Worm (Caenorhabditis elegans) whole organism, L2 larva: ENCODE results near the gene atg-4.2.

Experiments
- C34F6.9 ChIP-seq: fragments of 150-350 bp; optimal IDR thresholded peaks from 2 replicates; lab custom pipeline; 2014; ENCODE audit warnings: missing biosample characterization, missing genetic modification characterization
- F13H6.1 ChIP-seq: sonication (generic microtip); optimal IDR thresholded peaks from 2 replicates; lab custom pipeline; 2016; ENCODE audit warnings: missing genetic modification characterization, missing compliant biosample characterization
- R02D3.7 ChIP-seq: fragments of 150-350 bp; optimal IDR thresholded peaks from 2 replicates; lab custom pipeline; 2014; ENCODE audit warnings: missing biosample characterization, missing genetic modification characterization
- ZK546.5 ChIP-seq: sonication (generic microtip); optimal IDR thresholded peaks from 2 replicates; lab custom pipeline; 2017; ENCODE audit warnings: missing biosample characterization, missing genetic modification characterization
- aly-2 ChIP-seq: fragments of 150-350 bp; optimal IDR thresholded peaks from 2 replicates; lab custom pipeline; 2014; ENCODE audit warnings: missing biosample characterization, missing genetic modification characterization
- ama-1 ChIP-seq: fragments of 150-350 bp; optimal IDR thresholded peaks from 2 replicates; lab custom pipeline; 2018; ENCODE audit warnings: inconsistent platforms
- blmp-1 ChIP-seq: sonication (generic microtip); optimal IDR thresholded peaks from 2 replicates; lab custom pipeline; 2017; ENCODE audit warnings: missing genetic modification characterization, mild to moderate bottlenecking, missing compliant biosample characterization, antibody characterized with exemption, moderate library complexity; ENCODE audit not compliant: insufficient read depth
- ceh-16 ChIP-seq: fragments of 150-350 bp; optimal IDR thresholded peaks from 2 replicates; lab custom pipeline; 2014; ENCODE audit warnings: missing biosample characterization, missing genetic modification characterization
- ceh-82 ChIP-seq: fragments of 150-350 bp; optimal IDR thresholded peaks from 2 replicates; lab custom pipeline; 2014; ENCODE audit warnings: missing biosample characterization, missing genetic modification characterization
- crh-2 ChIP-seq: sonication (generic microtip); optimal IDR thresholded peaks from 2 replicates; lab custom pipeline; 2017; ENCODE audit warnings: missing biosample characterization, missing genetic modification characterization
- dmd-4 ChIP-seq: sonication (generic microtip); optimal IDR thresholded peaks from 2 replicates; lab custom pipeline; 2017; ENCODE audit warnings: missing biosample characterization, missing genetic modification characterization
- elt-1 ChIP-seq: fragments of 150-350 bp; optimal IDR thresholded peaks from 2 replicates; lab custom pipeline; 2014; ENCODE audit warnings: missing biosample characterization, missing genetic modification characterization
- fos-1 ChIP-seq: fragments of 150-350 bp; optimal IDR thresholded peaks from 2 replicates; lab custom pipeline; 2014; ENCODE audit warnings: missing biosample characterization, missing genetic modification characterization
- lin-11 ChIP-seq: fragments of 150-350 bp; sonication (generic microtip); optimal IDR thresholded peaks from 2 replicates; lab custom pipeline; 2014; ENCODE audit warnings: missing biosample characterization, missing genetic modification characterization, inconsistent platforms, mixed read lengths
- lin-13 ChIP-seq: fragments of 150-350 bp; optimal IDR thresholded peaks from 2 replicates; lab custom pipeline; 2014; ENCODE audit warnings: missing biosample characterization, missing genetic modification reagents, missing genetic modification characterization
- lin-39 ChIP-seq: fragments of 150-350 bp; optimal IDR thresholded peaks from 2 replicates; lab custom pipeline; 2014; ENCODE audit warnings: missing biosample characterization, missing genetic modification reagents, missing genetic modification characterization
- lsy-2 ChIP-seq, 2 experiments: fragments of 150-350 bp in 1 of 2; sonication (generic microtip) in 1 of 2; optimal IDR thresholded peaks; 2 replicates each; lab custom pipeline; 2014 to 2017; ENCODE audit warnings: missing biosample characterization in 2 of 2, missing genetic modification characterization in 2 of 2
- mab-5 ChIP-seq: fragments of 150-350 bp; optimal IDR thresholded peaks from 2 replicates; lab custom pipeline; 2014; ENCODE audit warnings: missing biosample characterization, missing genetic modification characterization
- mdl-1 ChIP-seq, 2 experiments: fragments of 150-350 bp in 1 of 2; sonication (generic microtip) in 1 of 2; optimal IDR thresholded peaks; 2 replicates each; lab custom pipeline; 2017; ENCODE audit warnings: missing biosample characterization in 2 of 2, missing genetic modification characterization in 2 of 2
- nhr-11 ChIP-seq: fragments of 150-350 bp; optimal IDR thresholded peaks from 2 replicates; lab custom pipeline; 2014; ENCODE audit warnings: missing biosample characterization, missing genetic modification characterization
- nhr-129 ChIP-seq: fragments of 150-350 bp; optimal IDR thresholded peaks from 2 replicates; lab custom pipeline; 2014; ENCODE audit warnings: missing biosample characterization, missing genetic modification characterization
- nhr-21 ChIP-seq: fragments of 150-350 bp; optimal IDR thresholded peaks from 2 replicates; lab custom pipeline; 2014; ENCODE audit warnings: missing biosample characterization, missing genetic modification characterization
- nhr-237 ChIP-seq: fragments of 150-350 bp; optimal IDR thresholded peaks from 2 replicates; lab custom pipeline; 2014; ENCODE audit warnings: missing biosample characterization, missing genetic modification characterization
- nhr-6 ChIP-seq: fragments of 150-350 bp; optimal IDR thresholded peaks from 2 replicates; lab custom pipeline; 2014; ENCODE audit warnings: missing biosample characterization, missing genetic modification characterization
- nhr-77 ChIP-seq: fragments of 150-350 bp; optimal IDR thresholded peaks from 2 replicates; lab custom pipeline; 2014; ENCODE audit warnings: missing biosample characterization, missing genetic modification characterization
- peb-1 ChIP-seq: fragments of 150-350 bp; optimal IDR thresholded peaks from 2 replicates; lab custom pipeline; 2014; ENCODE audit warnings: missing biosample characterization, missing genetic modification characterization
- sem-4 ChIP-seq: fragments of 150-350 bp; optimal IDR thresholded peaks from 2 replicates; lab custom pipeline; 2014; ENCODE audit warnings: missing biosample characterization, missing genetic modification reagents, missing genetic modification characterization
- sma-3 ChIP-seq: sonication (generic microtip); optimal IDR thresholded peaks from 2 replicates; lab custom pipeline; 2016; ENCODE audit warnings: missing genetic modification reagents, missing genetic modification characterization, missing compliant biosample characterization
- sma-9 ChIP-seq, 2 experiments: fragments of 150-350 bp in 1 of 2; sonication (generic microtip) in 1 of 2; optimal IDR thresholded peaks; 2 replicates each; lab custom pipeline; 2014 to 2016; ENCODE audit warnings: missing genetic modification characterization in 2 of 2, mild to moderate bottlenecking in 1 of 2, missing biosample characterization in 1 of 2, missing compliant biosample characterization in 1 of 2, missing genetic modification reagents in 1 of 2, moderate library complexity in 1 of 2
- snpc-4 ChIP-seq: fragments of 150-350 bp; optimal IDR thresholded peaks from 2 replicates; lab custom pipeline; 2014; ENCODE audit warnings: missing biosample characterization, missing genetic modification characterization
- unc-39 ChIP-seq: fragments of 150-350 bp; optimal IDR thresholded peaks from 2 replicates; lab custom pipeline; 2014; ENCODE audit warnings: missing biosample characterization, missing genetic modification characterization
- unc-62 ChIP-seq: fragments of 150-350 bp; optimal IDR thresholded peaks from 2 replicates; lab custom pipeline; 2014; ENCODE audit warnings: missing biosample characterization, missing genetic modification reagents, missing genetic modification characterization
- zag-1 ChIP-seq: fragments of 150-350 bp; optimal IDR thresholded peaks from 2 replicates; lab custom pipeline; 2014; ENCODE audit warnings: missing biosample characterization, missing genetic modification characterization
- ztf-11 ChIP-seq: sonication (generic microtip); optimal IDR thresholded peaks from 2 replicates; lab custom pipeline; 2017; ENCODE audit warnings: missing biosample characterization, missing genetic modification characterization
- ztf-4 ChIP-seq: fragments of 150-350 bp; optimal IDR thresholded peaks from 2 replicates; lab custom pipeline; 2014; ENCODE audit warnings: missing biosample characterization, missing genetic modification characterization

The atg-4.2 gene

ce11 chrIV:11700100-11700499 is 32.3 kb downstream of the atg-4.2 start (continued):
- TF ChIP-seq peb-1 (tag; lab: Kevin White, UChicago): no peak
- peak; percentile 93 for TF ChIP-seq blmp-1

- TF ChIP-seq R02D3.7 (no peak), zag-1 (no peak), aly-2 (tag; lab: Kevin White, UChicago) (no peak), nhr-77 (tag; lab: Kevin White, UChicago) (no peak), ceh-82 (tag; lab: Kevin White, UChicago) (no peak), nhr-237 (no peak), elt-1 (no peak), unc-62 (GFP tag; lab: Kevin White, UChicago) (no peak), ama-1 (lab: Kevin White, UChicago) (no peak), crh-2 (tag; lab: Kevin White, UChicago) (no peak), fos-1 (tag; lab: Kevin White, UChicago) (no peak), mab-5 (tag; lab: Kevin White, UChicago) (no peak), mdl-1 (tag; optimal IDR thresholded peaks at IDR 0.05; lab: Kevin White, UChicago) (no peak), snpc-4 (tag; lab: Kevin White, UChicago) (no peak), nhr-11 (tag; lab: Kevin White, UChicago) (no peak), nhr-129 (tag; lab: Kevin White, UChicago) (no peak), ztf-4 (no peak), dmd-4 (tag; lab: Kevin White, UChicago) (no peak), ztf-11 (no peak)
Measured at ce11 chrIV:11700752-11701151, 32.9 kb downstream of the atg-4.2 start, which contains the start of gene dpy-20. Gene dpy-20, minus strand, starts transcription at chrIV:11700852.

- no peak for TF ChIP-seq ama-1 (lab: Kevin White, UChicago)
- TF ChIP-seq lin-13 (GFP tag; lab: Kevin White, UChicago): no peak
- TF ChIP-seq lin-39 (tag; lab: Kevin White, UChicago): no peak
- no peak for TF ChIP-seq sem-4
- no peak for TF ChIP-seq lin-11 (tag; lab: Kevin White, UChicago)
- peak; percentile 66 for TF ChIP-seq nhr-21
- TF ChIP-seq snpc-4 (tag; lab: Kevin White, UChicago): no peak
Measured at ce11 chrIV:11701878-11702277, 34.1 kb downstream of the atg-4.2 start.

ce11 chrIV:11703685-11704296 is 36.0 kb downstream of the atg-4.2 start, which contains the start of the genes T22B3.3 and alg-3:
Gene T22B3.3, minus strand, starts transcription at chrIV:11703785.
Gene alg-3, plus strand, starts transcription at chrIV:11704246.
- TF ChIP-seq crh-2 (tag; lab: Kevin White, UChicago) (no peak), ztf-11 (no peak), nhr-237 (no peak), fos-1 (tag; lab: Kevin White, UChicago) (no peak), unc-39 (no peak)

ce11 chrIV:11710331-11710730 is 42.5 kb downstream of the atg-4.2 start:
- no peak for TF ChIP-seq snpc-4 (tag; lab: Kevin White, UChicago)
- no peak for TF ChIP-seq blmp-1
- no peak for TF ChIP-seq sma-9 (GFP tag; optimal IDR thresholded peaks at IDR 0.05; lab: Kevin White, UChicago)
- TF ChIP-seq sma-9 (tag; optimal IDR thresholded peaks at IDR 0.05; lab: Kevin White, UChicago): no peak
- TF ChIP-seq crh-2 (tag; lab: Kevin White, UChicago): no peak
- TF ChIP-seq nhr-129 (tag; lab: Kevin White, UChicago): peak; percentile 58
- TF ChIP-seq aly-2 (tag; lab: Kevin White, UChicago): no peak
- TF ChIP-seq C34F6.9 (tag; lab: Kevin White, UChicago): peak; percentile 35
- TF ChIP-seq lin-11 (tag; lab: Kevin White, UChicago): no peak
- TF ChIP-seq zag-1: no peak
- no peak for TF ChIP-seq nhr-237
- no peak for TF ChIP-seq nhr-6
- no peak for TF ChIP-seq unc-39
- no peak for TF ChIP-seq unc-62 (GFP tag; lab: Kevin White, UChicago)
- no peak for TF ChIP-seq dmd-4 (tag; lab: Kevin White, UChicago)
- TF ChIP-seq ztf-11: no peak
- no peak for TF ChIP-seq ceh-82 (tag; lab: Kevin White, UChicago)
- no peak for TF ChIP-seq mab-5 (tag; lab: Kevin White, UChicago)
- peak; percentile 58 for TF ChIP-seq F13H6.1 (tag; lab: Kevin White, UChicago)
- no peak for TF ChIP-seq ZK546.5 (tag; lab: Kevin White, UChicago)
- TF ChIP-seq nhr-11 (tag; lab: Kevin White, UChicago): no peak
- no peak for TF ChIP-seq sma-3 (GFP tag; lab: Kevin White, UChicago)
- no peak for TF ChIP-seq ztf-4
- TF ChIP-seq R02D3.7: no peak
- no peak for TF ChIP-seq ceh-16 (tag; lab: Kevin White, UChicago)
- TF ChIP-seq lsy-2 (tag; optimal IDR thresholded peaks at IDR 0.05; lab: Kevin White, UChicago): peak in 1 of 2 experiments; percentile 2
